Fruit fly (Drosophila melanogaster) whole organism, embryonic: Measurements from ENCODE around the gene CG9360.

Experiments used
- CG10565 ChIP-seq: fragments of 200-800 bp; sonication (Bioruptor generic); optimal IDR thresholded peaks from 3 replicates; lab custom pipeline; 2016; ENCODE audit warnings: missing biosample characterization, mild to moderate bottlenecking, missing genetic modification characterization
- CG13894 ChIP-seq: fragments of 200-800 bp; sonication (Bioruptor generic); optimal IDR thresholded peaks from 3 replicates; lab custom pipeline; 2018; ENCODE audit warnings: missing biosample characterization, mild to moderate bottlenecking, missing genetic modification characterization, moderate library complexity
- CG1792 ChIP-seq: fragments of 200-800 bp; sonication (Bioruptor generic); optimal IDR thresholded peaks from 2 replicates; lab custom pipeline; 2016; ENCODE audit warnings: missing biosample characterization, missing genetic modification characterization
- CG18476 ChIP-seq: fragments of 200-800 bp; sonication (Bioruptor generic); optimal IDR thresholded peaks from 2 replicates; lab custom pipeline; 2016; ENCODE audit warnings: missing biosample characterization, mild to moderate bottlenecking, missing genetic modification characterization
- CG2120 ChIP-seq: fragments of 200-800 bp; sonication (Bioruptor generic); optimal IDR thresholded peaks from 3 replicates; lab custom pipeline; 2016; ENCODE audit warnings: missing biosample characterization, missing genetic modification characterization
- CG2889 ChIP-seq: fragments of 200-800 bp; sonication (Bioruptor generic); IDR thresholded peaks from 3 replicates; pipeline ENCODE4 v1.3.6; 2022; ENCODE audit warnings: missing biosample characterization, missing genetic modification characterization
- CG34224 ChIP-seq: fragments of 200-800 bp; sonication (Bioruptor generic); IDR thresholded peaks from 3 replicates; pipeline ENCODE4 v1.3.6; 2022; ENCODE audit warnings: missing biosample characterization, missing genetic modification characterization; ENCODE audit not compliant: partially characterized antibody
- CG34422 ChIP-seq: fragments of 200-800 bp; sonication (Bioruptor generic); IDR thresholded peaks from 3 replicates; pipeline ENCODE4 v1.3.6; 2022; ENCODE audit warnings: missing biosample characterization, missing genetic modification characterization
- CG3847 ChIP-seq: fragments of 200-800 bp; sonication (Bioruptor generic); IDR thresholded peaks from 2 replicates; pipeline ENCODE4 v1.3.6; 2022; ENCODE audit warnings: missing biosample characterization, missing genetic modification characterization
- CG4360 ChIP-seq: fragments of 200-800 bp; sonication (Bioruptor generic); IDR thresholded peaks from 2 replicates; pipeline ENCODE4 v1.3.6; 2022; ENCODE audit warnings: missing biosample characterization, missing genetic modification characterization
- CG6272 ChIP-seq: fragments of 200-800 bp; sonication (Bioruptor generic); IDR thresholded peaks from 2 replicates; pipeline ENCODE4 v1.3.6; 2022; ENCODE audit warnings: missing biosample characterization, missing genetic modification characterization
- CG7839 ChIP-seq: fragments of 200-800 bp; sonication (Bioruptor generic); optimal IDR thresholded peaks from 3 replicates; lab custom pipeline; 2018; ENCODE audit warnings: missing biosample characterization, mild to moderate bottlenecking, missing genetic modification characterization, moderate library complexity
- CG8924 ChIP-seq: fragments of 200-800 bp; optimal IDR thresholded peaks from 3 replicates; lab custom pipeline; 2019; ENCODE audit warnings: missing biosample characterization, mild to moderate bottlenecking, missing genetic modification characterization, moderate library complexity
- Camta ChIP-seq: fragments of 200-800 bp; sonication (Bioruptor generic); optimal IDR thresholded peaks from 2 replicates; lab custom pipeline; 2016; ENCODE audit warnings: missing biosample characterization, missing genetic modification characterization
- Elba2 ChIP-seq: fragments of 200-800 bp; sonication (Bioruptor generic); optimal IDR thresholded peaks from 3 replicates; lab custom pipeline; 2016; ENCODE audit warnings: missing biosample characterization, missing genetic modification characterization
- MTF-1 ChIP-seq: fragments of 200-800 bp; sonication (Bioruptor generic); optimal IDR thresholded peaks from 2 replicates; lab custom pipeline; 2018; ENCODE audit warnings: missing biosample characterization, mild to moderate bottlenecking, missing genetic modification characterization, borderline replicate concordance
- NC2β ChIP-seq: fragments of 200-800 bp; sonication (Bioruptor generic); optimal IDR thresholded peaks from 2 replicates; lab custom pipeline; 2016; ENCODE audit warnings: missing biosample characterization, missing genetic modification characterization
- NfI ChIP-seq: fragments of 200-800 bp; sonication (Bioruptor generic); optimal IDR thresholded peaks from 3 replicates; lab custom pipeline; 2018; ENCODE audit warnings: missing biosample characterization, mild to moderate bottlenecking, missing genetic modification characterization, moderate library complexity
- Oaz ChIP-seq: fragments of 200-800 bp; sonication (Bioruptor generic); IDR thresholded peaks from 2 replicates; pipeline ENCODE4 v1.3.6; 2022; ENCODE audit warnings: missing biosample characterization, missing genetic modification characterization
- Ravus ChIP-seq: fragments of 200-800 bp; sonication (Bioruptor generic); IDR thresholded peaks from 2 replicates; pipeline ENCODE4 v1.3.6; 2022; ENCODE audit warnings: missing biosample characterization, missing genetic modification characterization
- Scr ChIP-seq: fragments of 200-800 bp; sonication (Bioruptor generic); IDR thresholded peaks from 2 replicates; pipeline ENCODE4 v1.3.6; 2022; ENCODE audit warnings: missing biosample characterization, missing genetic modification characterization; ENCODE audit not compliant: partially characterized antibody
- Sox100B ChIP-seq: fragments of 200-800 bp; sonication (Bioruptor generic); optimal IDR thresholded peaks from 3 replicates; lab custom pipeline; 2018; ENCODE audit warnings: missing biosample characterization, mild to moderate bottlenecking, missing genetic modification characterization
- Sox102F ChIP-seq: fragments of 200-800 bp; sonication (Bioruptor generic); optimal IDR thresholded peaks from 2 replicates; lab custom pipeline; 2018; ENCODE audit warnings: missing biosample characterization, mild to moderate bottlenecking, missing genetic modification characterization, moderate library complexity
- Stat92E ChIP-seq, 3 experiments: fragments of >200 bp in 2 of 3; fragments of 200-800 bp in 1 of 3; sonication (Bioruptor generic) in 1 of 3; optimal IDR thresholded peaks; 2 replicates each; lab custom pipeline; 2017 to 2019; ENCODE audit warnings: missing biosample characterization in 3 of 3, missing genetic modification characterization in 3 of 3, mild to moderate bottlenecking in 1 of 3, moderate library complexity in 1 of 3
- TFAM ChIP-seq: fragments of 200-800 bp; sonication (Bioruptor generic); optimal IDR thresholded peaks from 2 replicates; lab custom pipeline; 2017; ENCODE audit warnings: missing biosample characterization, missing genetic modification characterization, inconsistent platforms
- ac ChIP-seq: fragments of 200-800 bp; sonication (Bioruptor generic); optimal IDR thresholded peaks from 3 replicates; lab custom pipeline; 2017; ENCODE audit warnings: missing biosample characterization, mild to moderate bottlenecking, missing genetic modification characterization
- cato ChIP-seq: fragments of 200-800 bp; sonication (Bioruptor generic); optimal IDR thresholded peaks from 2 replicates; lab custom pipeline; 2016; ENCODE audit warnings: missing biosample characterization, missing genetic modification characterization, borderline replicate concordance
- cg ChIP-seq: fragments of 200-800 bp; sonication (Bioruptor generic); optimal IDR thresholded peaks from 3 replicates; lab custom pipeline; 2019; ENCODE audit warnings: missing biosample characterization, mild to moderate bottlenecking, missing genetic modification characterization, moderate library complexity
- dpn ChIP-seq, 2 experiments: fragments of 200-800 bp; sonication (Bioruptor generic); optimal IDR thresholded peaks; 3 replicates each; lab custom pipeline; 2016; ENCODE audit warnings: missing biosample characterization in 2 of 2, missing genetic modification characterization in 2 of 2
- esg ChIP-seq: fragments of 200-800 bp; sonication (Bioruptor generic); conservative IDR thresholded peaks from 2 replicates; pipeline ENCODE4 v1.3.6; 2022; ENCODE audit warnings: missing biosample characterization, missing genetic modification characterization
- ewg ChIP-seq: fragments of 200-800 bp; sonication (Bioruptor generic); optimal IDR thresholded peaks from 3 replicates; lab custom pipeline; 2017; ENCODE audit warnings: mild to moderate bottlenecking, missing biosample characterization, missing genetic modification reagents, missing genetic modification characterization
- gfzf ChIP-seq: fragments of 200-800 bp; sonication (Bioruptor generic); optimal IDR thresholded peaks from 2 replicates; lab custom pipeline; 2016; ENCODE audit warnings: missing biosample characterization, mild to moderate bottlenecking, missing genetic modification characterization, moderate library complexity
- hkb ChIP-seq, 2 experiments: fragments of 200-800 bp in 1 of 2; fragments of >200 bp in 1 of 2; sonication (Bioruptor generic) in 1 of 2; IDR thresholded peaks in 1 of 2; optimal IDR thresholded peaks in 1 of 2; 2 replicates each; pipeline versions ENCODE4 v1.3.6 to Lab custom; 2017 to 2022; ENCODE audit warnings: missing biosample characterization in 1 of 2, missing genetic modification characterization in 1 of 2
- hth ChIP-seq: fragments of >200 bp; optimal IDR thresholded peaks from 2 replicates; lab custom pipeline; 2017; ENCODE audit warnings: inconsistent platforms
- mld ChIP-seq: fragments of 200-800 bp; sonication (Bioruptor generic); IDR thresholded peaks from 3 replicates; pipeline ENCODE4 v1.3.6; 2022; ENCODE audit warnings: missing biosample characterization, missing genetic modification characterization; ENCODE audit not compliant: partially characterized antibody
- nmo ChIP-seq: fragments of 200-800 bp; sonication (Bioruptor generic); optimal IDR thresholded peaks from 2 replicates; lab custom pipeline; 2018; ENCODE audit warnings: missing biosample characterization, mild to moderate bottlenecking, missing genetic modification characterization, moderate library complexity
- pho ChIP-seq: fragments of 200-800 bp; sonication (Bioruptor generic); optimal IDR thresholded peaks from 2 replicates; lab custom pipeline; 2016; ENCODE audit warnings: missing biosample characterization, missing genetic modification characterization
- pzg ChIP-seq: fragments of 200-800 bp; sonication (Bioruptor generic); optimal IDR thresholded peaks from 3 replicates; lab custom pipeline; 2018; ENCODE audit warnings: missing biosample characterization, mild to moderate bottlenecking, missing genetic modification characterization, moderate library complexity
- stc ChIP-seq: fragments of 200-800 bp; sonication (Bioruptor generic); IDR thresholded peaks from 2 replicates; pipeline ENCODE4 v1.3.6; 2022; ENCODE audit warnings: missing biosample characterization, missing genetic modification characterization
- sug ChIP-seq: fragments of 200-800 bp; optimal IDR thresholded peaks from 2 replicates; lab custom pipeline; 2019; ENCODE audit warnings: missing biosample characterization, mild to moderate bottlenecking, missing genetic modification characterization, moderate library complexity
- tll ChIP-seq, 2 experiments: fragments of 200-800 bp in 1 of 2; fragments of >200 bp in 1 of 2; sonication (Bioruptor generic) in 1 of 2; optimal IDR thresholded peaks; 2 replicates each; lab custom pipeline; 2017 to 2019; ENCODE audit warnings: missing biosample characterization in 2 of 2, missing genetic modification characterization in 2 of 2, mild to moderate bottlenecking in 1 of 2, moderate library complexity in 1 of 2
- trem ChIP-seq: fragments of 200-800 bp; optimal IDR thresholded peaks from 3 replicates; lab custom pipeline; 2019; ENCODE audit warnings: missing biosample characterization, mild to moderate bottlenecking, missing genetic modification characterization, moderate library complexity
- trh ChIP-seq: fragments of 200-800 bp; sonication (Bioruptor generic); optimal IDR thresholded peaks from 2 replicates; lab custom pipeline; 2016; ENCODE audit warnings: missing biosample characterization, missing genetic modification characterization
- vfl ChIP-seq: fragments of 200-800 bp; sonication (Bioruptor generic); optimal IDR thresholded peaks from 2 replicates; lab custom pipeline; 2016; ENCODE audit warnings: missing biosample characterization, missing genetic modification characterization
- wor ChIP-seq: fragments of 200-800 bp; sonication (Bioruptor generic); IDR thresholded peaks from 2 replicates; pipeline ENCODE4 v1.3.6; 2022; ENCODE audit warnings: missing biosample characterization, missing genetic modification characterization
- z ChIP-seq: fragments of 200-800 bp; sonication (Bioruptor generic); IDR thresholded peaks from 3 replicates; pipeline ENCODE4 v1.3.6; 2022; ENCODE audit warnings: missing biosample characterization, missing genetic modification characterization

CG9360 gene

DNA sequence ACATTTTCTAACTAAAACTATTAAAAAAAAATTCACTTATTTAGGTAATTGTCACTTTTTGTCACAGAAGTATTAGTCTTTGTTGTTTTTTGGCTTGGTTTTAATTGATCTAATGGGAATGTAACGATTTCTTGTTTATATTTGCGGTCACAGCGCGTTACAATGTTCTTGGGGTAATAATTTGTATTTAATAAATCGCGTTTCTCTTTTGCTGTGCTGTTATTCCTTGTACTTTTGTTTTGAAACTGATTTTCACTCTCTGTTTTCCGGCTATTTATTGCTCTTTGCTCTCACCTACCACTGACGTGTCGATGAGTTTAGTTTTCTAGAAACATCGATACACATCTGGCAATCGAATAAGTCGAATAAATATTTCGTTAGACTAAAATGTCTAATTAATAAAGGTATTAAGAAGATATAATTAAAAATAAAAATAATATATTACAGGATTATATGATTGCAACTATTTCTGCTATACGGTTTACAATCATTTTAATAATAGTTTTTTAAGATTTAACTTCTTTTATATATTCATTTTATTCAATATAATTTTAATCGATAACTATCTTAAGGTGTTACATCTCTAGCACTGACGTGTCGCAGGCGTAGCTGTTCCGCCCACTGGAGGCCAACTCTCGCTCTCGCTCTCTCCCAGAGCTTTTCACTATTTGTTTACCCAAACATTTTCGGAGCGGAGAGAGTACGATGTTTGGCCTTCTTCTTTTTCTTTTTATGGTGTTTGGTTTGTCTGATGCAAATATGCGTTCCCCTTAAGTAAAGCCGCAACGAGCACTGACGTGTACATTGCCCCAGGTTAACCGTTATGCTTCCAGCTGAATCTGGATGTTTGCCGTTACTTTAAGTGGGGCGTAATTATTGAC is 42.7 kb upstream of the CG9360 start, which contains the start of gene Hsc70-3 (continued):
- peak; percentile 45 for TF ChIP-seq Camta (GFP tag; lab: Kevin White, UChicago)
- TF ChIP-seq vfl (GFP tag; lab: Kevin White, UChicago) = no peak
- peak; percentile 55 for TF ChIP-seq CG8924 (tag; lab: Kevin White, UChicago)
- no peak for TF ChIP-seq wor (GFP tag; lab: Robert Waterston, UW)
- no peak for TF ChIP-seq TFAM
- peak in 1 of 2 experiments; percentile 2 for TF ChIP-seq tll (GFP tag; optimal IDR thresholded peaks at IDR 0.05; lab: Kevin White, UChicago)
- TF ChIP-seq hkb (optimal IDR thresholded peaks at IDR 0.05; lab: Kevin White, UChicago) = no peak
- peak; percentile 73; the same call in 1 of the 2 replicates for TF ChIP-seq hkb (GFP tag; IDR thresholded peaks at IDR 0.05; lab: Robert Waterston, UW)
- peak; percentile 19 for TF ChIP-seq CG1792 (GFP tag; lab: Kevin White, UChicago)
- TF ChIP-seq NC2β (GFP tag; lab: Kevin White, UChicago) = peak; percentile 36

DNA sequence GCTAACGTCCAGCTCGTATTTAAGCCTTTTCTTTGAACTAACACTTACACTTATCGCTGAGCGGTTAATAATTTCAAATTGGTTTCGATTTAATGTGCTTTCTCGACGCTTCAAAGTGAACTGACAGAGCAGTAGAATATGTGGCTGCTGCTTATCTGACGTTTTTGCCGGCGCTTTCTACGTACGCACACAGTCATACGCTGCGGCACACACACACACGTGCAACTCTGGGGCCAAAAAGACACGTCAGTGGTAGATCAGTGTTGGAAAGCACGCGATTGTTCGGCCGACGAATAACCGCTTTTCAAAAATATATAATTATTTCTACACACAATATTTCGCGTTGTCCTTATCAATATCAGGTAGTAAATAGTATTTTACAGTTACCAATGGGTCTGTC is 41.8 kb upstream of the CG9360 start:
- peak; percentile 81; the same call in 1 of the 3 replicates for TF ChIP-seq CG34422
- no peak for TF ChIP-seq mld (GFP tag; lab: Robert Waterston, UW)
- peak; percentile 12 for TF ChIP-seq gfzf (GFP tag; lab: Kevin White, UChicago)
- TF ChIP-seq trh (GFP tag; lab: Kevin White, UChicago) = no peak
- TF ChIP-seq Scr (GFP tag; lab: Robert Waterston, UW) = 0 out of 2 replicates have a peak, but pooled peaks have one; percentile 17
- no peak for TF ChIP-seq ewg (GFP tag; lab: Kevin White, UChicago)
- TF ChIP-seq nmo = no peak
- TF ChIP-seq CG10565 (GFP tag; lab: Kevin White, UChicago) = no peak
- peak; percentile 43 for TF ChIP-seq CG2120 (GFP tag; lab: Kevin White, UChicago)
- TF ChIP-seq Sox100B (GFP tag; lab: Kevin White, UChicago) = no peak
- TF ChIP-seq esg (GFP tag; lab: Robert Waterston, UW) = no peak
- TF ChIP-seq cg (GFP tag; lab: Kevin White, UChicago) = peak; percentile 82
- TF ChIP-seq z = 0 out of 3 replicates have a peak, but pooled peaks have one; percentile 9
- no peak for TF ChIP-seq ac
- no peak for TF ChIP-seq CG7839
- TF ChIP-seq CG34224 (GFP tag; lab: Robert Waterston, UW) = no peak
- TF ChIP-seq CG13894 (tag; lab: Kevin White, UChicago) = peak; percentile 22
- TF ChIP-seq Stat92E (GFP tag; optimal IDR thresholded peaks at IDR 0.05; lab: Kevin White, UChicago) = no peak
- no peak for TF ChIP-seq Oaz (GFP tag; lab: Robert Waterston, UW)
- no peak for TF ChIP-seq cato (GFP tag; lab: Kevin White, UChicago)
- peak; percentile 37 for TF ChIP-seq sug
- TF ChIP-seq Sox102F (GFP tag; lab: Kevin White, UChicago) = no peak
- no peak for TF ChIP-seq CG6272
- TF ChIP-seq dpn (GFP tag; optimal IDR thresholded peaks at IDR 0.05; lab: Kevin White, UChicago) = peak in 1 of 2 experiments; percentile 8
- TF ChIP-seq pho (GFP tag; lab: Kevin White, UChicago) = no peak
- TF ChIP-seq hth = no peak
- no peak for TF ChIP-seq CG1792 (GFP tag; lab: Kevin White, UChicago)
- no peak for TF ChIP-seq Ravus
- no peak for TF ChIP-seq wor (GFP tag; lab: Robert Waterston, UW)
- no peak for TF ChIP-seq MTF-1 (GFP tag; lab: Kevin White, UChicago)
- no peak for TF ChIP-seq CG2889 (GFP tag; lab: Robert Waterston, UW)
- no peak for TF ChIP-seq stc
- peak; percentile 51 for TF ChIP-seq CG3847 (GFP tag; lab: Robert Waterston, UW)
- TF ChIP-seq NfI (GFP tag; lab: Kevin White, UChicago) = peak; percentile 37
- no peak for TF ChIP-seq CG18476
- no peak for TF ChIP-seq Elba2 (GFP tag; lab: Kevin White, UChicago)
- no peak for TF ChIP-seq trem
- TF ChIP-seq pzg (GFP tag; lab: Kevin White, UChicago) = peak; percentile 53
- no peak for TF ChIP-seq CG4360 (GFP tag; lab: Robert Waterston, UW)
